Fruit fly (Drosophila melanogaster): Measurements from ENCODE around the gene mEFG1.

mEFG1 gene

dm6 chr2L:7261989-7262388 is 39.1 kb upstream of the mEFG1 start (continued):
- TF ChIP-seq Sox102F (GFP tag; optimal IDR thresholded peaks at IDR 0.05), result peak; percentile 78
- TF ChIP-seq CG11294 (GFP tag; IDR thresholded peaks at IDR 0.05), result no peak
- TF ChIP-seq CG6808 (GFP tag; optimal IDR thresholded peaks at IDR 0.05), result no peak
- peak; percentile 72 for TF ChIP-seq Eip78C (GFP tag)
- TF ChIP-seq Sox14 (GFP tag; optimal IDR thresholded peaks at IDR 0.05), result peak; percentile 58
- TF ChIP-seq CG8319 (GFP tag; optimal IDR thresholded peaks at IDR 0.05), result no peak
- no peak for TF ChIP-seq CG16779 (tag; optimal IDR thresholded peaks at IDR 0.05)
- peak; percentile 39 for TF ChIP-seq CG32006 (GFP tag; optimal IDR thresholded peaks at IDR 0.05)
- peak; percentile 24 for TF ChIP-seq achi (GFP tag; optimal IDR thresholded peaks at IDR 0.05)
- TF ChIP-seq cyc (GFP tag; optimal IDR thresholded peaks at IDR 0.05), result peak; percentile 72
- no peak for TF ChIP-seq CG6854 (GFP tag; optimal IDR thresholded peaks at IDR 0.05)
- peak; percentile 47 for TF ChIP-seq pdm3 (GFP tag; optimal IDR thresholded peaks at IDR 0.05)
- peak; percentile 12 for TF ChIP-seq Ets96B (tag; optimal IDR thresholded peaks at IDR 0.05)
- peak; percentile 57 for TF ChIP-seq Ets21C (GFP tag; optimal IDR thresholded peaks at IDR 0.05)
- no peak for TF ChIP-seq Hr38 (GFP tag; optimal IDR thresholded peaks at IDR 0.05)
- no peak for TF ChIP-seq Lpt (GFP tag; optimal IDR thresholded peaks at IDR 0.05)
- TF ChIP-seq Gug (GFP tag; IDR thresholded peaks at IDR 0.05), result no peak
- TF ChIP-seq Met (GFP tag; optimal IDR thresholded peaks at IDR 0.05), result peak; percentile 74

DNA sequence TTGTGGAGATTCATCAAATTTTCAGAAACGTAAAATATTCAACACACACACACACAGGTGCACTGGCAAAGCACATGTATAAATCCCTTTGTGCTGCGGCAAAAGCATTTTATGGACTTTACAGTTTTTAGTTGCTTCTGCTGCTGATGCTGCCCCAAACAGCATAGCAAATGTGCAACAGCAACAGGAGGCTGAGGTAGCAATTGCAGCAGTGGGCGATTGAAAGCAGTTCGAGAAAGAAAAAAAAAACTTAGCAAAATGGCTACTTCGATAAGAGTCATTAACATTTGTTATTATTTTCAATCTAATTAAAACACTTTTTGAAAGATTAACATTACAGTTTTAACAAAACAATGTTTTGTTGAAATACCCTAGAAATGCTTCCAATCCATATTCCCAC is 37.4 kb upstream of the mEFG1 start:
- TF ChIP-seq Hr4 (GFP tag; optimal IDR thresholded peaks at IDR 0.05), result no peak
- TF ChIP-seq CG34406 (GFP tag; optimal IDR thresholded peaks at IDR 0.05), result no peak
- no peak for TF ChIP-seq achi (GFP tag; optimal IDR thresholded peaks at IDR 0.05)
- no peak for TF ChIP-seq lz (GFP tag; optimal IDR thresholded peaks at IDR 0.05)
- TF ChIP-seq CG6276 (GFP tag; optimal IDR thresholded peaks at IDR 0.05), result no peak
- peak; percentile 45 for TF ChIP-seq CG32006 (GFP tag; optimal IDR thresholded peaks at IDR 0.05)
- TF ChIP-seq fd85E (GFP tag; optimal IDR thresholded peaks at IDR 0.05), result no peak
- TF ChIP-seq Sox14 (GFP tag; optimal IDR thresholded peaks at IDR 0.05), result no peak
- TF ChIP-seq CG9139 (GFP tag; optimal IDR thresholded peaks at IDR 0.05), result no peak
- TF ChIP-seq CG6792 (GFP tag; optimal IDR thresholded peaks at IDR 0.05), result no peak
- TF ChIP-seq Eip78C (GFP tag), result peak; percentile 57
- TF ChIP-seq net (GFP tag; optimal IDR thresholded peaks at IDR 0.05), result no peak
- TF ChIP-seq dac (GFP tag; optimal IDR thresholded peaks at IDR 0.05), result no peak
- peak; percentile 27; the same call in 1 of the 2 replicates for TF ChIP-seq CG15336 (GFP tag; IDR thresholded peaks at IDR 0.05)
- TF ChIP-seq CG8632 (GFP tag; optimal IDR thresholded peaks at IDR 0.05), result no peak
- no peak for TF ChIP-seq CG3032 (tag; optimal IDR thresholded peaks at IDR 0.05)
- TF ChIP-seq vri (GFP tag; optimal IDR thresholded peaks at IDR 0.05), result no peak

- TF ChIP-seq CG1621 (tag; optimal IDR thresholded peaks at IDR 0.05) (no peak), Hr39 (GFP tag; optimal IDR thresholded peaks at IDR 0.05) (no peak), pdm3 (GFP tag; optimal IDR thresholded peaks at IDR 0.05) (no peak)
Observed at dm6 chr2L:7259500-7259899, 36.6 kb upstream of the mEFG1 start.

dm6 chr2L:7258105-7258504 is 35.2 kb upstream of the mEFG1 start:
- TF ChIP-seq Sox14 (GFP tag; optimal IDR thresholded peaks at IDR 0.05) (no peak), svp (GFP tag) (no peak), fd59A (GFP tag; optimal IDR thresholded peaks at IDR 0.05) (no peak), ss (GFP tag; optimal IDR thresholded peaks at IDR 0.05) (no peak), CG11294 (GFP tag; IDR thresholded peaks at IDR 0.05) (no peak), Hr4 (GFP tag; optimal IDR thresholded peaks at IDR 0.05) (no peak), Met (GFP tag; optimal IDR thresholded peaks at IDR 0.05) (peak; percentile 29), CG3919 (GFP tag; optimal IDR thresholded peaks at IDR 0.05) (peak; percentile 47), OdsH (GFP tag; optimal IDR thresholded peaks at IDR 0.05) (peak; percentile 38), achi (GFP tag; optimal IDR thresholded peaks at IDR 0.05) (no peak), CG10669 (GFP tag; optimal IDR thresholded peaks at IDR 0.05) (no peak), CG6854 (GFP tag; optimal IDR thresholded peaks at IDR 0.05) (no peak), lz (GFP tag; optimal IDR thresholded peaks at IDR 0.05) (peak; percentile 60), CG31627 (GFP tag; optimal IDR thresholded peaks at IDR 0.05) (peak; percentile 76), CG6792 (GFP tag; optimal IDR thresholded peaks at IDR 0.05) (peak; percentile 15), Eip78C (GFP tag) (no peak), fkh (GFP tag; optimal IDR thresholded peaks at IDR 0.05) (no peak), topi (GFP tag; optimal IDR thresholded peaks at IDR 0.05) (no peak), Ets21C (GFP tag; optimal IDR thresholded peaks at IDR 0.05) (peak; percentile 23), CG34406 (GFP tag; optimal IDR thresholded peaks at IDR 0.05) (no peak), salr (GFP tag; optimal IDR thresholded peaks at IDR 0.05) (no peak), pdm3 (GFP tag; optimal IDR thresholded peaks at IDR 0.05) (peak; percentile 46), eg (GFP tag; IDR thresholded peaks at IDR 0.05) (no peak), CG6276 (GFP tag; optimal IDR thresholded peaks at IDR 0.05) (no peak), CG4318 (GFP tag; optimal IDR thresholded peaks at IDR 0.05) (no peak), CG9139 (GFP tag; optimal IDR thresholded peaks at IDR 0.05) (no peak), dsx (GFP tag; optimal IDR thresholded peaks at IDR 0.05; ENCODE audit: poor library complexity, severe bottlenecking) (no peak)
